Fruit fly (Drosophila melanogaster) whole organism, embryonic: Measurements from ENCODE around the gene CG4783.

Experiments used
- Asciz ChIP-seq: fragments of 200-800 bp; sonication (Bioruptor generic); optimal IDR thresholded peaks from 2 replicates; lab custom pipeline; 2017; ENCODE audit warnings: missing biosample characterization, mild to moderate bottlenecking, missing genetic modification characterization, missing genetic modification reagents
- CG10366 ChIP-seq: fragments of 200-800 bp; sonication (Bioruptor generic); IDR thresholded peaks from 2 replicates; pipeline ENCODE4 v1.3.6; 2022; ENCODE audit warnings: missing biosample characterization, missing genetic modification characterization
- CG10431 ChIP-seq: fragments of 200-800 bp; sonication (Bioruptor generic); optimal IDR thresholded peaks from 3 replicates; lab custom pipeline; 2018; ENCODE audit warnings: missing biosample characterization, mild to moderate bottlenecking, missing genetic modification characterization
- CG10543 ChIP-seq: fragments of 200-800 bp; sonication (Bioruptor generic); optimal IDR thresholded peaks from 3 replicates; lab custom pipeline; 2017; ENCODE audit warnings: missing biosample characterization, mild to moderate bottlenecking, missing genetic modification characterization, moderate library complexity
- CG12299 ChIP-seq: fragments of 200-800 bp; sonication (Bioruptor generic); optimal IDR thresholded peaks from 2 replicates; lab custom pipeline; 2018; ENCODE audit warnings: missing biosample characterization, mild to moderate bottlenecking, missing genetic modification characterization
- CG13287 ChIP-seq: fragments of 200-800 bp; sonication (Bioruptor generic); IDR thresholded peaks from 2 replicates; pipeline ENCODE4 v1.3.6; 2022; ENCODE audit warnings: missing biosample characterization, missing genetic modification characterization; ENCODE audit not compliant: partially characterized antibody
- CG14050 ChIP-seq: fragments of 200-800 bp; sonication (Bioruptor generic); IDR thresholded peaks from 3 replicates; pipeline ENCODE4 v1.3.6; 2022; ENCODE audit warnings: missing biosample characterization, missing genetic modification characterization
- CG16813 ChIP-seq: fragments of 200-800 bp; sonication (Bioruptor generic); IDR thresholded peaks from 3 replicates; pipeline ENCODE4 v1.3.6; 2022; ENCODE audit warnings: missing biosample characterization, missing genetic modification characterization; ENCODE audit not compliant: partially characterized antibody
- CG17186 ChIP-seq: fragments of 200-800 bp; sonication (Bioruptor generic); optimal IDR thresholded peaks from 3 replicates; lab custom pipeline; 2017; ENCODE audit warnings: missing biosample characterization, missing genetic modification reagents, missing genetic modification characterization
- CG17359 ChIP-seq: fragments of 200-800 bp; sonication (Bioruptor generic); optimal IDR thresholded peaks from 3 replicates; lab custom pipeline; 2018; ENCODE audit warnings: missing biosample characterization, mild to moderate bottlenecking, missing genetic modification characterization, moderate library complexity
- CG17385 ChIP-seq: fragments of 200-800 bp; sonication (Bioruptor generic); optimal IDR thresholded peaks from 3 replicates; lab custom pipeline; 2018; ENCODE audit warnings: missing biosample characterization, mild to moderate bottlenecking, missing genetic modification characterization
- CG17829 ChIP-seq: fragments of 200-800 bp; optimal IDR thresholded peaks from 2 replicates; lab custom pipeline; 2019; ENCODE audit warnings: missing biosample characterization, mild to moderate bottlenecking, missing genetic modification characterization, moderate library complexity
- CG2116 ChIP-seq: fragments of 200-800 bp; sonication (Bioruptor generic); optimal IDR thresholded peaks from 3 replicates; lab custom pipeline; 2018; ENCODE audit warnings: missing biosample characterization, mild to moderate bottlenecking, missing genetic modification characterization
- CG30020 ChIP-seq: fragments of 200-800 bp; optimal IDR thresholded peaks from 2 replicates; lab custom pipeline; 2019; ENCODE audit warnings: missing biosample characterization, mild to moderate bottlenecking, missing genetic modification characterization, moderate library complexity
- CG30403 ChIP-seq: fragments of 200-800 bp; sonication (Bioruptor generic); optimal IDR thresholded peaks from 3 replicates; lab custom pipeline; 2016; ENCODE audit warnings: missing biosample characterization, missing genetic modification characterization
- CG3407 ChIP-seq: fragments of 200-800 bp; sonication (Bioruptor generic); optimal IDR thresholded peaks from 2 replicates; lab custom pipeline; 2018; ENCODE audit warnings: missing biosample characterization, mild to moderate bottlenecking, missing genetic modification characterization
- CG4360 ChIP-seq: fragments of 200-800 bp; sonication (Bioruptor generic); IDR thresholded peaks from 2 replicates; pipeline ENCODE4 v1.3.6; 2022; ENCODE audit warnings: missing biosample characterization, missing genetic modification characterization
- CG4707 ChIP-seq: fragments of 200-800 bp; sonication (Bioruptor generic); optimal IDR thresholded peaks from 2 replicates; lab custom pipeline; 2018; ENCODE audit warnings: missing biosample characterization, mild to moderate bottlenecking, missing genetic modification characterization, moderate library complexity
- CG4854 ChIP-seq: fragments of 200-800 bp; sonication (Bioruptor generic); optimal IDR thresholded peaks from 2 replicates; lab custom pipeline; 2016; ENCODE audit warnings: missing biosample characterization, missing genetic modification characterization, inconsistent platforms
- CG7556 ChIP-seq: fragments of 200-800 bp; sonication (Bioruptor generic); optimal IDR thresholded peaks from 2 replicates; lab custom pipeline; 2017; ENCODE audit warnings: missing biosample characterization, mild to moderate bottlenecking, missing genetic modification characterization
- CG8924 ChIP-seq: fragments of 200-800 bp; optimal IDR thresholded peaks from 3 replicates; lab custom pipeline; 2019; ENCODE audit warnings: missing biosample characterization, mild to moderate bottlenecking, missing genetic modification characterization, moderate library complexity
- CHES-1-like ChIP-seq: fragments of 200-800 bp; sonication (Bioruptor generic); optimal IDR thresholded peaks from 2 replicates; lab custom pipeline; 2016; ENCODE audit warnings: missing biosample characterization, missing genetic modification characterization
- CkIIα-i1 ChIP-seq: fragments of 200-800 bp; sonication (Bioruptor generic); IDR thresholded peaks from 2 replicates; pipeline ENCODE4 v1.3.6; 2022; ENCODE audit warnings: missing biosample characterization, missing genetic modification characterization
- HLH54F ChIP-seq: fragments of 200-800 bp; sonication (Bioruptor generic); optimal IDR thresholded peaks from 3 replicates; lab custom pipeline; 2016; ENCODE audit warnings: missing biosample characterization, missing genetic modification characterization
- Hand ChIP-seq: fragments of 200-800 bp; sonication (Bioruptor generic); optimal IDR thresholded peaks from 2 replicates; lab custom pipeline; 2017; ENCODE audit warnings: mild to moderate bottlenecking, missing biosample characterization, missing genetic modification reagents, missing genetic modification characterization
- Hr51 ChIP-seq, 2 experiments: fragments of 200-800 bp; sonication (Bioruptor generic); optimal IDR thresholded peaks; 2 replicates in 1 of 2; 3 replicates in 1 of 2; lab custom pipeline; 2016 to 2018; ENCODE audit warnings: missing biosample characterization in 2 of 2, missing genetic modification characterization in 2 of 2, mild to moderate bottlenecking in 1 of 2, moderate library complexity in 1 of 2
- Jarid2 ChIP-seq: fragments of 200-800 bp; sonication (Bioruptor generic); optimal IDR thresholded peaks from 3 replicates; lab custom pipeline; 2017; ENCODE audit warnings: mild to moderate bottlenecking, missing biosample characterization, missing genetic modification reagents, missing genetic modification characterization
- Mrtf ChIP-seq: fragments of 200-800 bp; sonication (Bioruptor generic); IDR thresholded peaks from 3 replicates; pipeline ENCODE4 v1.3.6; 2022; ENCODE audit warnings: missing biosample characterization, missing genetic modification characterization
- Optix ChIP-seq: fragments of 200-800 bp; sonication (Bioruptor generic); IDR thresholded peaks from 3 replicates; pipeline ENCODE4 v1.3.6; 2022; ENCODE audit warnings: missing biosample characterization, missing genetic modification characterization
- Sox100B ChIP-seq: fragments of 200-800 bp; sonication (Bioruptor generic); optimal IDR thresholded peaks from 3 replicates; lab custom pipeline; 2018; ENCODE audit warnings: missing biosample characterization, mild to moderate bottlenecking, missing genetic modification characterization
- Sox102F ChIP-seq: fragments of 200-800 bp; sonication (Bioruptor generic); optimal IDR thresholded peaks from 2 replicates; lab custom pipeline; 2018; ENCODE audit warnings: missing biosample characterization, mild to moderate bottlenecking, missing genetic modification characterization, moderate library complexity
- Spps ChIP-seq: fragments of 200-800 bp; sonication (Bioruptor generic); optimal IDR thresholded peaks from 2 replicates; lab custom pipeline; 2018; ENCODE audit warnings: missing biosample characterization, mild to moderate bottlenecking, missing genetic modification characterization
- al ChIP-seq: fragments of 200-800 bp; sonication (Bioruptor generic); IDR thresholded peaks from 2 replicates; pipeline ENCODE4 v1.3.6; 2022; ENCODE audit warnings: missing biosample characterization, missing genetic modification characterization
- ash1 ChIP-seq: fragments of 200-800 bp; sonication (Bioruptor generic); optimal IDR thresholded peaks from 2 replicates; lab custom pipeline; 2018; ENCODE audit warnings: missing biosample characterization, mild to moderate bottlenecking, missing genetic modification characterization
- bigmax ChIP-seq: fragments of 200-800 bp; sonication (Bioruptor generic); optimal IDR thresholded peaks from 2 replicates; lab custom pipeline; 2018; ENCODE audit warnings: missing biosample characterization, mild to moderate bottlenecking, missing genetic modification characterization
- cg ChIP-seq: fragments of 200-800 bp; sonication (Bioruptor generic); optimal IDR thresholded peaks from 3 replicates; lab custom pipeline; 2019; ENCODE audit warnings: missing biosample characterization, mild to moderate bottlenecking, missing genetic modification characterization, moderate library complexity
- disco-r ChIP-seq: fragments of 200-800 bp; sonication (Bioruptor generic); optimal IDR thresholded peaks from 2 replicates; lab custom pipeline; 2016; ENCODE audit warnings: missing biosample characterization, missing genetic modification characterization
- dmrt11E ChIP-seq: fragments of 200-800 bp; sonication (Bioruptor generic); optimal IDR thresholded peaks from 3 replicates; lab custom pipeline; 2018; ENCODE audit warnings: missing biosample characterization, mild to moderate bottlenecking, missing genetic modification characterization, moderate library complexity
- fd96Cb ChIP-seq: fragments of 200-800 bp; sonication (Bioruptor generic); optimal IDR thresholded peaks from 2 replicates; lab custom pipeline; 2018; ENCODE audit warnings: missing biosample characterization, mild to moderate bottlenecking, missing genetic modification characterization, moderate library complexity
- fru ChIP-seq: fragments of >200 bp; optimal IDR thresholded peaks from 2 replicates; lab custom pipeline; 2017
- fu2 ChIP-seq: fragments of 200-800 bp; sonication (Bioruptor generic); optimal IDR thresholded peaks from 2 replicates; lab custom pipeline; 2016; ENCODE audit warnings: missing biosample characterization, missing genetic modification characterization
- gce ChIP-seq: fragments of 200-800 bp; sonication (Bioruptor generic); IDR thresholded peaks from 3 replicates; pipeline ENCODE4 v1.3.6; 2022; ENCODE audit warnings: missing biosample characterization, missing genetic modification characterization
- nom ChIP-seq: fragments of 200-800 bp; sonication (Bioruptor generic); optimal IDR thresholded peaks from 2 replicates; lab custom pipeline; 2017; ENCODE audit warnings: missing biosample characterization, missing genetic modification characterization, mild to moderate bottlenecking, moderate library complexity, missing genetic modification reagents
- salm ChIP-seq: fragments of 200-800 bp; sonication (Bioruptor generic); optimal IDR thresholded peaks from 2 replicates; lab custom pipeline; 2018; ENCODE audit warnings: missing biosample characterization, mild to moderate bottlenecking, missing genetic modification characterization
- shn ChIP-seq: fragments of 200-800 bp; sonication (Bioruptor generic); optimal IDR thresholded peaks from 3 replicates; lab custom pipeline; 2016; ENCODE audit warnings: missing biosample characterization, missing genetic modification characterization
- tna ChIP-seq: fragments of 200-800 bp; sonication (Bioruptor generic); IDR thresholded peaks from 2 replicates; pipeline ENCODE4 v1.3.6; 2022; ENCODE audit warnings: missing biosample characterization, missing genetic modification characterization; ENCODE audit not compliant: partially characterized antibody
- trh ChIP-seq: fragments of 200-800 bp; sonication (Bioruptor generic); optimal IDR thresholded peaks from 2 replicates; lab custom pipeline; 2016; ENCODE audit warnings: missing biosample characterization, missing genetic modification characterization
- vvl ChIP-seq: fragments of 200-800 bp; sonication (Bioruptor generic); IDR thresholded peaks from 2 replicates; pipeline ENCODE4 v1.3.6; 2022; ENCODE audit warnings: missing biosample characterization, missing genetic modification characterization
- zfh2 ChIP-seq: fragments of 200-800 bp; sonication (Bioruptor generic); optimal IDR thresholded peaks from 2 replicates; lab custom pipeline; 2016; ENCODE audit warnings: missing biosample characterization, missing genetic modification characterization

CG4783 gene

dm6 chr3R:19902926-19903739 is 45.1 kb upstream of the CG4783 start, which contains the start of gene ClpX (continued):
- no peak for TF ChIP-seq CG3407 (GFP tag; lab: Kevin White, UChicago)
- TF ChIP-seq Optix = no peak
- peak; percentile 81 for TF ChIP-seq CG17186 (GFP tag; lab: Kevin White, UChicago)
- TF ChIP-seq CkIIα-i1 (GFP tag; lab: Robert Waterston, UW) = no peak
- no peak for TF ChIP-seq fru (lab: Kevin White, UChicago)
- TF ChIP-seq CG16813 (GFP tag; lab: Robert Waterston, UW) = peak; percentile 64; the same call in 2 of the 3 replicates
- TF ChIP-seq Hand (GFP tag; lab: Kevin White, UChicago) = no peak
- no peak for TF ChIP-seq Sox100B
- TF ChIP-seq vvl (GFP tag; lab: Robert Waterston, UW) = 0 out of 2 replicates have a peak, but pooled peaks have one; percentile 26
- TF ChIP-seq Sox102F = no peak
- TF ChIP-seq CG2116 (GFP tag; lab: Kevin White, UChicago) = peak; percentile 63
- TF ChIP-seq CG10543 (GFP tag; lab: Kevin White, UChicago) = peak; percentile 28
- TF ChIP-seq bigmax (GFP tag; lab: Kevin White, UChicago) = no peak
- peak; percentile 72 for TF ChIP-seq cg (GFP tag; lab: Kevin White, UChicago)
- TF ChIP-seq CG10431 = no peak
- TF ChIP-seq fu2 (GFP tag; lab: Kevin White, UChicago) = no peak
- TF ChIP-seq CG17829 = peak; percentile 34
- TF ChIP-seq dmrt11E (tag; lab: Kevin White, UChicago) = no peak
- peak; percentile 59 for TF ChIP-seq tna (GFP tag; lab: Robert Waterston, UW)
- TF ChIP-seq CG13287 (GFP tag; lab: Robert Waterston, UW) = peak; percentile 80
- TF ChIP-seq CG12299 = no peak
- peak in 1 of 2 experiments; percentile 27 for TF ChIP-seq Hr51 (GFP tag; optimal IDR thresholded peaks at IDR 0.05; lab: Kevin White, UChicago)
- TF ChIP-seq trh (GFP tag; lab: Kevin White, UChicago) = no peak
- no peak for TF ChIP-seq al
- no peak for TF ChIP-seq CG30020
- TF ChIP-seq HLH54F (GFP tag; lab: Kevin White, UChicago) = no peak
- peak; percentile 100 for TF ChIP-seq CG17385 (GFP tag; lab: Kevin White, UChicago)
- TF ChIP-seq salm = no peak
- TF ChIP-seq disco-r (GFP tag; lab: Kevin White, UChicago) = no peak
- TF ChIP-seq CG10366 (GFP tag; lab: Robert Waterston, UW) = no peak
- no peak for TF ChIP-seq CG30403 (GFP tag; lab: Kevin White, UChicago)
- TF ChIP-seq nom (GFP tag; lab: Kevin White, UChicago) = no peak
- no peak for TF ChIP-seq fd96Cb (tag; lab: Kevin White, UChicago)
- no peak for TF ChIP-seq ash1 (GFP tag; lab: Kevin White, UChicago)
- TF ChIP-seq zfh2 = no peak
- TF ChIP-seq CG4360 (GFP tag; lab: Robert Waterston, UW) = no peak
- no peak for TF ChIP-seq gce (GFP tag; lab: Robert Waterston, UW)
- TF ChIP-seq CHES-1-like (GFP tag; lab: Kevin White, UChicago) = no peak
- TF ChIP-seq Jarid2 (GFP tag; lab: Kevin White, UChicago) = no peak
- no peak for TF ChIP-seq shn (GFP tag; lab: Kevin White, UChicago)
- TF ChIP-seq Spps = no peak
- no peak for TF ChIP-seq CG8924 (tag; lab: Kevin White, UChicago)
- no peak for TF ChIP-seq CG14050
- TF ChIP-seq CG4707 = peak; percentile 100
- no peak for TF ChIP-seq CG17359
- TF ChIP-seq CG4854 (GFP tag; lab: Kevin White, UChicago) = no peak
- no peak for TF ChIP-seq CG7556 (GFP tag; lab: Kevin White, UChicago)
- no peak for TF ChIP-seq Mrtf (GFP tag; lab: Robert Waterston, UW)
- TF ChIP-seq Asciz = no peak
